Fruit fly (Drosophila melanogaster) whole organism, embryonic: ENCODE data around the gene Drsl4.

Source experiments
- Awh ChIP-seq: fragments of 200-800 bp; sonication (Bioruptor generic); IDR thresholded peaks from 2 replicates; pipeline ENCODE4, ENCODE4 v1.3.6; 2022; ENCODE audit warnings: missing biosample characterization, missing genetic modification characterization
- Bdp1 ChIP-seq: fragments of 200-800 bp; sonication (Bioruptor generic); optimal IDR thresholded peaks from 3 replicates; lab custom pipeline; 2016; ENCODE audit warnings: missing biosample characterization, missing genetic modification characterization
- CG10321 ChIP-seq: fragments of 200-800 bp; sonication (Bioruptor generic); IDR thresholded peaks from 2 replicates; pipeline ENCODE4 v1.3.6; 2022; ENCODE audit warnings: missing biosample characterization, missing genetic modification characterization
- CG11247 ChIP-seq: fragments of 200-800 bp; sonication (Bioruptor generic); IDR thresholded peaks from 2 replicates; pipeline ENCODE4 v1.3.6; 2022; ENCODE audit warnings: missing biosample characterization, missing genetic modification characterization
- CG11398 ChIP-seq: fragments of 200-800 bp; sonication (Bioruptor generic); optimal IDR thresholded peaks from 2 replicates; lab custom pipeline; 2016; ENCODE audit warnings: missing biosample characterization, missing genetic modification characterization
- CG12155 ChIP-seq: fragments of 200-800 bp; sonication (Bioruptor generic); optimal IDR thresholded peaks from 3 replicates; lab custom pipeline; 2016; ENCODE audit warnings: missing biosample characterization, missing genetic modification characterization
- CG12219 ChIP-seq: fragments of 200-800 bp; sonication (Bioruptor generic); optimal IDR thresholded peaks from 3 replicates; lab custom pipeline; 2018; ENCODE audit warnings: missing biosample characterization, mild to moderate bottlenecking, missing genetic modification characterization
- CG12659 ChIP-seq: fragments of 200-800 bp; sonication (Bioruptor generic); optimal IDR thresholded peaks from 3 replicates; lab custom pipeline; 2017; ENCODE audit warnings: mild to moderate bottlenecking, missing biosample characterization, missing genetic modification reagents, missing genetic modification characterization
- CG12769 ChIP-seq: fragments of 200-800 bp; sonication (Bioruptor generic); optimal IDR thresholded peaks from 2 replicates; lab custom pipeline; 2019; ENCODE audit warnings: missing biosample characterization, mild to moderate bottlenecking, missing genetic modification characterization, moderate library complexity
- CG13287 ChIP-seq: fragments of 200-800 bp; sonication (Bioruptor generic); IDR thresholded peaks from 2 replicates; pipeline ENCODE4 v1.3.6; 2022; ENCODE audit warnings: missing biosample characterization, missing genetic modification characterization; ENCODE audit not compliant: partially characterized antibody
- CG14965 ChIP-seq: fragments of 200-800 bp; sonication (Bioruptor generic); optimal IDR thresholded peaks from 2 replicates; lab custom pipeline; 2016; ENCODE audit warnings: missing biosample characterization, missing genetic modification characterization, borderline replicate concordance
- CG1529 ChIP-seq: fragments of 200-800 bp; sonication (Bioruptor generic); optimal IDR thresholded peaks from 3 replicates; lab custom pipeline; 2018; ENCODE audit warnings: missing biosample characterization, missing genetic modification characterization
- CG18764 ChIP-seq: fragments of 200-800 bp; sonication (Bioruptor generic); optimal IDR thresholded peaks from 3 replicates; lab custom pipeline; 2016; ENCODE audit warnings: missing biosample characterization, missing genetic modification characterization
- CG2678 ChIP-seq: fragments of 200-800 bp; sonication (Bioruptor generic); optimal IDR thresholded peaks from 3 replicates; lab custom pipeline; 2019; ENCODE audit warnings: missing biosample characterization, mild to moderate bottlenecking, missing genetic modification characterization, moderate library complexity
- CG2889 ChIP-seq: fragments of 200-800 bp; sonication (Bioruptor generic); IDR thresholded peaks from 3 replicates; pipeline ENCODE4 v1.3.6; 2022; ENCODE audit warnings: missing biosample characterization, missing genetic modification characterization
- CG3163 ChIP-seq: fragments of 200-800 bp; sonication (Bioruptor generic); optimal IDR thresholded peaks from 3 replicates; lab custom pipeline; 2016; ENCODE audit warnings: missing biosample characterization, missing genetic modification characterization
- CG3407 ChIP-seq: fragments of 200-800 bp; sonication (Bioruptor generic); optimal IDR thresholded peaks from 2 replicates; lab custom pipeline; 2018; ENCODE audit warnings: missing biosample characterization, mild to moderate bottlenecking, missing genetic modification characterization
- CG34376 ChIP-seq: fragments of 200-800 bp; sonication (Bioruptor generic); optimal IDR thresholded peaks from 2 replicates; lab custom pipeline; 2018; ENCODE audit warnings: missing biosample characterization, mild to moderate bottlenecking, missing genetic modification characterization
- CG4730 ChIP-seq: fragments of 200-800 bp; sonication (Bioruptor generic); IDR thresholded peaks from 2 replicates; pipeline ENCODE4 v1.3.6; 2022; ENCODE audit warnings: missing biosample characterization, missing genetic modification characterization
- CG6689 ChIP-seq: fragments of 200-800 bp; sonication (Bioruptor generic); IDR thresholded peaks from 2 replicates; pipeline ENCODE4 v1.3.6; 2022; ENCODE audit warnings: missing biosample characterization, missing genetic modification characterization
- CG7372 ChIP-seq: fragments of 200-800 bp; sonication (Bioruptor generic); IDR thresholded peaks from 2 replicates; pipeline ENCODE4 v1.3.6; 2022; ENCODE audit warnings: missing biosample characterization, missing genetic modification characterization
- CG7963 ChIP-seq: fragments of 200-800 bp; sonication (Bioruptor generic); IDR thresholded peaks from 3 replicates; pipeline ENCODE4 v1.3.6; 2022; ENCODE audit warnings: missing biosample characterization, missing genetic modification characterization; ENCODE audit not compliant: partially characterized antibody
- CG8944 ChIP-seq: fragments of 200-800 bp; sonication (Bioruptor generic); optimal IDR thresholded peaks from 3 replicates; lab custom pipeline; 2016; ENCODE audit warnings: missing biosample characterization, missing genetic modification characterization
- CG9215 ChIP-seq: fragments of 200-800 bp; sonication (Bioruptor generic); IDR thresholded peaks from 2 replicates; pipeline ENCODE4 v1.3.6; 2022; ENCODE audit warnings: missing biosample characterization, missing genetic modification characterization
- CG9437 ChIP-seq: fragments of 200-800 bp; sonication (Bioruptor generic); optimal IDR thresholded peaks from 2 replicates; lab custom pipeline; 2018; ENCODE audit warnings: missing biosample characterization, mild to moderate bottlenecking, missing genetic modification characterization
- Dip3 ChIP-seq: fragments of 200-800 bp; sonication (Bioruptor generic); optimal IDR thresholded peaks from 3 replicates; lab custom pipeline; 2016; ENCODE audit warnings: missing biosample characterization, missing genetic modification characterization
- HLH4C ChIP-seq: fragments of 200-800 bp; sonication (Bioruptor generic); IDR thresholded peaks from 3 replicates; pipeline ENCODE4 v1.3.6; 2022; ENCODE audit warnings: missing biosample characterization, missing genetic modification characterization; ENCODE audit not compliant: partially characterized antibody
- Lim3 ChIP-seq: fragments of 200-800 bp; sonication (Bioruptor generic); IDR thresholded peaks from 2 replicates; pipeline ENCODE4 v1.3.6; 2022; ENCODE audit warnings: missing biosample characterization, missing genetic modification characterization
- Neu2 ChIP-seq: fragments of 200-800 bp; sonication (Bioruptor generic); optimal IDR thresholded peaks from 3 replicates; lab custom pipeline; 2016; ENCODE audit warnings: missing biosample characterization, missing genetic modification characterization, borderline replicate concordance
- Nf-YA ChIP-seq: fragments of 200-800 bp; sonication (Bioruptor generic); IDR thresholded peaks from 2 replicates; pipeline ENCODE4 v1.3.6; 2022; ENCODE audit warnings: missing biosample characterization, missing genetic modification characterization
- ac ChIP-seq: fragments of 200-800 bp; sonication (Bioruptor generic); optimal IDR thresholded peaks from 3 replicates; lab custom pipeline; 2017; ENCODE audit warnings: missing biosample characterization, mild to moderate bottlenecking, missing genetic modification characterization
- ara ChIP-seq: fragments of 200-800 bp; sonication (Bioruptor generic); IDR thresholded peaks from 2 replicates; pipeline ENCODE4 v1.3.6; 2022; ENCODE audit warnings: missing biosample characterization, missing genetic modification characterization
- br ChIP-seq: fragments of >200 bp; optimal IDR thresholded peaks from 2 replicates; lab custom pipeline; 2017
- btn ChIP-seq: fragments of 200-800 bp; sonication (Bioruptor generic); optimal IDR thresholded peaks from 2 replicates; lab custom pipeline; 2016; ENCODE audit warnings: missing biosample characterization, missing genetic modification characterization
- chm ChIP-seq: fragments of 200-800 bp; sonication (Bioruptor generic); IDR thresholded peaks from 2 replicates; pipeline ENCODE4 v1.3.6; 2022; ENCODE audit warnings: missing biosample characterization, missing genetic modification characterization
- chn ChIP-seq: fragments of 200-800 bp; sonication (Bioruptor generic); optimal IDR thresholded peaks from 2 replicates; lab custom pipeline; 2016; ENCODE audit warnings: missing biosample characterization, missing genetic modification characterization
- dysf ChIP-seq: fragments of 200-800 bp; sonication (Bioruptor generic); IDR thresholded peaks from 3 replicates; pipeline ENCODE4 v1.3.6; 2022; ENCODE audit warnings: missing biosample characterization, missing genetic modification characterization
- eve ChIP-seq, 2 experiments: fragments of >200 bp; optimal IDR thresholded peaks; 2 replicates each; lab custom pipeline; 2017; ENCODE audit warnings: missing biosample characterization in 2 of 2, missing genetic modification characterization in 2 of 2
- fru ChIP-seq: fragments of >200 bp; optimal IDR thresholded peaks from 2 replicates; lab custom pipeline; 2017
- gfzf ChIP-seq: fragments of 200-800 bp; sonication (Bioruptor generic); optimal IDR thresholded peaks from 2 replicates; lab custom pipeline; 2016; ENCODE audit warnings: missing biosample characterization, mild to moderate bottlenecking, missing genetic modification characterization, moderate library complexity
- grau ChIP-seq: fragments of 200-800 bp; optimal IDR thresholded peaks from 3 replicates; lab custom pipeline; 2019; ENCODE audit warnings: missing biosample characterization, mild to moderate bottlenecking, missing genetic modification characterization, moderate library complexity
- hbn ChIP-seq: fragments of 200-800 bp; sonication (Bioruptor generic); IDR thresholded peaks from 2 replicates; pipeline ENCODE4 v1.3.6; 2022; ENCODE audit warnings: missing biosample characterization, missing genetic modification characterization; ENCODE audit not compliant: partially characterized antibody
- her ChIP-seq: fragments of 200-800 bp; sonication (Bioruptor generic); optimal IDR thresholded peaks from 2 replicates; lab custom pipeline; 2016; ENCODE audit warnings: missing biosample characterization, missing genetic modification characterization
- mld ChIP-seq: fragments of 200-800 bp; sonication (Bioruptor generic); IDR thresholded peaks from 3 replicates; pipeline ENCODE4 v1.3.6; 2022; ENCODE audit warnings: missing biosample characterization, missing genetic modification characterization; ENCODE audit not compliant: partially characterized antibody
- ranshi ChIP-seq: fragments of 200-800 bp; sonication (Bioruptor generic); IDR thresholded peaks from 2 replicates; pipeline ENCODE4 v1.3.6; 2022; ENCODE audit warnings: missing biosample characterization, missing genetic modification characterization
- rib ChIP-seq: fragments of 200-800 bp; sonication (Bioruptor generic); IDR thresholded peaks from 2 replicates; pipeline ENCODE4 v1.3.6; 2022; ENCODE audit warnings: missing biosample characterization, missing genetic modification characterization
- ro ChIP-seq: fragments of 200-800 bp; sonication (Bioruptor generic); IDR thresholded peaks from 2 replicates; pipeline ENCODE4 v1.3.6; 2022; ENCODE audit warnings: missing biosample characterization, missing genetic modification characterization
- salm ChIP-seq: fragments of 200-800 bp; sonication (Bioruptor generic); optimal IDR thresholded peaks from 2 replicates; lab custom pipeline; 2018; ENCODE audit warnings: missing biosample characterization, mild to moderate bottlenecking, missing genetic modification characterization
- sens-2 ChIP-seq: fragments of 200-800 bp; sonication (Bioruptor generic); IDR thresholded peaks from 2 replicates; pipeline ENCODE4 v1.3.6; 2022; ENCODE audit warnings: missing biosample characterization, missing genetic modification characterization
- sisA ChIP-seq: fragments of 200-800 bp; sonication (Bioruptor generic); IDR thresholded peaks from 2 replicates; pipeline ENCODE4 v1.3.6; 2022; ENCODE audit warnings: missing biosample characterization, missing genetic modification characterization
- vvl ChIP-seq: fragments of 200-800 bp; sonication (Bioruptor generic); IDR thresholded peaks from 2 replicates; pipeline ENCODE4 v1.3.6; 2022; ENCODE audit warnings: missing biosample characterization, missing genetic modification characterization

The Drsl4 gene

DNA sequence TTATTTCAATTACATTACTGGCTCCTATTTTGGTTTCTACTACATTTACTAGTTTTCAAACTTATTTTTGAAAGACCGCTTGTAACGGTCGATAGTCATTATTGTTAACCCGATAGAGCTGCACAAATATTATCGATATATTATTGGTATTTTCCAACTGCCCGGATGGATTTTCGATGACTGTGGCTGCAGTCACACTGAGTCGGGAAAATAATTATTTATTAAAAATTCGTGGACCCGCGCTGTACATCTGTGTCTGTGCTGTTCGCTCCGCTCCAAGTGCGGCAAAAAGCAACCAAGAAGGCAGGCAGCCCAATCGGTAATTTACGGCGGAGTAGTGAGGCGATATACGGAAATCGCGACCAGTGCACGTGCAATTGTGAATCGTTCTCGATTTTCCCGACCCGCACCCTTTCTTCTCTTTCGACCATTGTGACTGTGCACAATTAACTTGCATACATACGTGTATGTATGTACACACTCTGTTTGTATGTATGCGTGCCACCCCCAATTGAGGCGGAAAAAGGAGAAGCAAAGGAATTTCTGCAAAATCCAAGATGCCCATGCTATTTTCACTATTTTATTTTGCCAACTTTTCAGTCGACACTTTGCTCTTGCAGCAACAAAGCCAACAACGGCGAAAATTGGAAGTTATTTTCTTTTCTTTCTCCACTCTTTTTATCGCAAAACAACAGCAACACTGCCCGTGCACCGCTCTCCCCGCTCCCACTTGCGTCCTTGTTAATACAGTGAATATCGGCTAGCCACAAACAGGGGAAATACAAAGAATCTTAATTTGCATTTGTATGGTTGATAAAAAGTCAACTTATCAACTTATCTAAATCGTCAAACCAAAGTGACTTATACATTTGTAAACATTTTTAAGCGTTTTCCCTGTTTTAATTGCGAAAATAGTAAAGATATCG is 11.6 kb upstream of the Drsl4 start, which contains the start of gene ZnT63C (continued):
- TF ChIP-seq CG34376 (GFP tag; lab: Kevin White, UChicago) (peak; percentile 36), CG11247 (GFP tag; lab: Robert Waterston, UW) (no peak), eve (GFP tag; optimal IDR thresholded peaks at IDR 0.05; lab: Kevin White, UChicago) (peak in 1 of 2 experiments; percentile 63), sisA (no peak), CG9437 (GFP tag; lab: Kevin White, UChicago) (no peak), CG6689 (GFP tag; lab: Robert Waterston, UW) (no peak), ara (GFP tag; lab: Robert Waterston, UW) (peak; percentile 28; the same call in 1 of the 2 replicates), ro (GFP tag; lab: Robert Waterston, UW) (no peak), CG1529 (GFP tag; lab: Kevin White, UChicago) (no peak), CG7963 (GFP tag; lab: Robert Waterston, UW) (peak; percentile 89), sens-2 (no peak), chn (GFP tag; lab: Kevin White, UChicago) (no peak), CG13287 (peak; percentile 85), CG4730 (GFP tag; lab: Robert Waterston, UW) (no peak), hbn (GFP tag; lab: Robert Waterston, UW) (peak; percentile 70), CG10321 (GFP tag; lab: Robert Waterston, UW) (no peak), CG2889 (GFP tag; lab: Robert Waterston, UW) (no peak), vvl (GFP tag; lab: Robert Waterston, UW) (peak; percentile 57), rib (GFP tag; lab: Robert Waterston, UW) (0 out of 2 replicates have a peak, but pooled peaks have one; percentile 16), CG12659 (GFP tag; lab: Kevin White, UChicago) (peak; percentile 67), ac (GFP tag; lab: Kevin White, UChicago) (no peak), Lim3 (GFP tag; lab: Robert Waterston, UW) (no peak), CG18764 (no peak), ranshi (GFP tag; lab: Robert Waterston, UW) (no peak), HLH4C (GFP tag; lab: Robert Waterston, UW) (peak; percentile 97), CG8944 (no peak), gfzf (GFP tag; lab: Kevin White, UChicago) (peak; percentile 85), CG9215 (no peak), Neu2 (GFP tag; lab: Kevin White, UChicago) (no peak), btn (GFP tag; lab: Kevin White, UChicago) (no peak), br (lab: Kevin White, UChicago) (no peak), CG12769 (tag; lab: Kevin White, UChicago) (peak; percentile 54), Dip3 (GFP tag; lab: Kevin White, UChicago) (no peak), CG3407 (no peak), Nf-YA (GFP tag; lab: Robert Waterston, UW) (peak; percentile 20; the same call in 1 of the 2 replicates), CG2678 (tag; lab: Kevin White, UChicago) (no peak), Awh (GFP tag; lab: Robert Waterston, UW) (no peak), fru (lab: Kevin White, UChicago) (no peak), grau (tag; lab: Kevin White, UChicago) (peak; percentile 75), CG12219 (GFP tag; lab: Kevin White, UChicago) (no peak), salm (no peak), CG11398 (no peak), CG3163 (GFP tag; lab: Kevin White, UChicago) (no peak), CG14965 (GFP tag; lab: Kevin White, UChicago) (no peak), CG12155 (GFP tag; lab: Kevin White, UChicago) (no peak), Bdp1 (GFP tag; lab: Kevin White, UChicago) (no peak), mld (peak; percentile 66), dysf (GFP tag; lab: Robert Waterston, UW) (no peak), CG7372 (GFP tag; lab: Robert Waterston, UW) (no peak), chm (GFP tag; lab: Robert Waterston, UW) (peak; percentile 72), her (GFP tag; lab: Kevin White, UChicago) (no peak)
